Worm (Caenorhabditis elegans): ENCODE measurements around the gene F09B12.3.

F09B12.3 gene

DNA sequence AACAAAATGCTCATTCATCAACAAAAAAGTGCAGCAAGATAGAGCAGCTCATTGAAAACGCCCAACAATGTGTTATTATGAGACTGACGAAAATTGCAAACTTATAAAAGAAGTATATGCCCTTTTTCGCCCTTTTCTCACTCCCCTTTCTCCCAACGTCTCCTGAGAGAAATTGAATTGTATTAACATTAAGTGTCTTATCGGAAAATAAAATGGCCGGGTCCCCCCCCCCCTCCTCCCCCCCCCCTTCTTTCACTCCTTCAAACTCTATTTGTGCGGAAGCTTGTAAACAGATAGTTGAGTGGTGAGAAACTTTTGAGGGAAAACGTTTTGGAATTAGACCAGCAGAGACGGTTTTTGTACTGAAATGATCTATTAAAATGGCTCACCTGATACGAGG lies 29.0 kb upstream of the F09B12.3 start:
- TF ChIP-seq nhr-12 (tag; optimal IDR thresholded peaks at IDR 0.05): no peak
- no peak for TF ChIP-seq ama-1 (optimal IDR thresholded peaks at IDR 0.05)
- no peak for TF ChIP-seq egl-27 (tag; optimal IDR thresholded peaks at IDR 0.05)
- no peak for TF ChIP-seq elt-3 (tag; optimal IDR thresholded peaks at IDR 0.05)
- no peak for TF ChIP-seq R02D3.7 (tag; optimal IDR thresholded peaks at IDR 0.05)
- TF ChIP-seq aly-2 (tag; optimal IDR thresholded peaks at IDR 0.05): no peak
- TF ChIP-seq F13H6.1 (tag; optimal IDR thresholded peaks at IDR 0.05): no peak
- no peak for TF ChIP-seq Y55F3AM.14 (GFP tag; optimal IDR thresholded peaks at IDR 0.05)
- TF ChIP-seq ztf-11 (tag; optimal IDR thresholded peaks at IDR 0.05): no peak
- TF ChIP-seq sma-3 (GFP tag; optimal IDR thresholded peaks at IDR 0.05): no peak
- TF ChIP-seq lin-11 (tag; optimal IDR thresholded peaks at IDR 0.05): no peak
- no peak for TF ChIP-seq blmp-1 (tag; optimal IDR thresholded peaks at IDR 0.05; ENCODE audit: insufficient read depth)
- no peak for TF ChIP-seq nhr-25 (tag; optimal IDR thresholded peaks at IDR 0.05)
- TF ChIP-seq sem-4 (tag; optimal IDR thresholded peaks at IDR 0.05): no peak
- no peak for TF ChIP-seq dmd-4 (tag; optimal IDR thresholded peaks at IDR 0.05)
- TF ChIP-seq mab-5 (tag; optimal IDR thresholded peaks at IDR 0.05): no peak
- no peak for TF ChIP-seq nhr-6 (tag; optimal IDR thresholded peaks at IDR 0.05)

DNA sequence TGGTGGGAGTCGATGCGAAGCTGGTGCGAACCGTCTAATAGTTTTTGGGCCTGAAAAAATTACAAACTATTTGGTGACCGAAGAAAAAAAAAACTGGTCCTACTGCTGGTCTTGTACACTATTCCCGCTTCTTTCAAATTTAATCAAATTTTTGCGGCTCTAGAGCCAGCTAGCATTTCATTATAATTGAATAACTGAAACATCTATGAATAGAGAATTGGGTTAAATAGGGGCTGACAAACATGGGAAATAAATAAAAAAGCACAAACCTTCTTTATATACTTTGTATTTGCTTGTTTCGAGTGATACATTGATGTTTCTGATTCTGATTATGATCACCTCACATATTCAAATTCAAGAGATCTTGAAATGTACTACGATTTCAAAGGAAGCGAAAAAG lies 27.4 kb upstream of the F09B12.3 start:
- TF ChIP-seq elt-3 (tag; optimal IDR thresholded peaks at IDR 0.05) (no peak), ztf-11 (tag; optimal IDR thresholded peaks at IDR 0.05) (no peak), dmd-4 (tag; optimal IDR thresholded peaks at IDR 0.05) (no peak), nhr-23 (tag; optimal IDR thresholded peaks at IDR 0.05) (no peak), ama-1 (optimal IDR thresholded peaks at IDR 0.05) (no peak), lin-39 (tag; optimal IDR thresholded peaks at IDR 0.05) (no peak), egl-27 (tag; optimal IDR thresholded peaks at IDR 0.05) (no peak)

DNA sequence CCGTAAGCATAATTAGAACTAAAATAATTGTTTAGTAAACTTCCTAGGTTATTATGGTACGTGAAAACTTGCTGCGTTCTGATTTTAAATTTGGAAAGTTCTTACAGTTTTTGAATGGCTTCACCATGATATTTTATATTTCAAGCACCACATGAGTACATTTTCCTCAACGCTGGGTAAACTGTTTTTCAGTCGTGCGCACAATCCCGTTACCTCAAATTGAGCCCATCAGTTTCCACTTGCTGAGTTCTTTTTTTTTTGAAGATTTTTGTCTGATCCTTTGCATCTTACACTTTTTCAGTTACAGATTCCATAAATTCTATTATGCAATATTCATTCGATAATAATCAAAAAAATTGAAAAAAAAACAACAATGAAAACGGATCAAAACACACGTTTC lies 22.8 kb upstream of the F09B12.3 start:
- TF ChIP-seq gmeb-1 (tag; optimal IDR thresholded peaks at IDR 0.05): no peak

ce11 chrX:15116514-15116913 lies 18.8 kb upstream of the F09B12.3 start, which contains the start of gene R07D5.2:
TSS of gene R07D5.2 (minus strand) at chrX:15116614.
- TF ChIP-seq nhr-11 (tag; optimal IDR thresholded peaks at IDR 0.05): no peak
- TF ChIP-seq elt-3 (tag; optimal IDR thresholded peaks at IDR 0.05): no peak
- TF ChIP-seq gmeb-1 (tag; optimal IDR thresholded peaks at IDR 0.05): no peak
- no peak for TF ChIP-seq zag-1 (tag; optimal IDR thresholded peaks at IDR 0.05)
- no peak for TF ChIP-seq unc-39 (tag; optimal IDR thresholded peaks at IDR 0.05)
- no peak for TF ChIP-seq nhr-77 (tag; optimal IDR thresholded peaks at IDR 0.05)
- TF ChIP-seq ztf-4 (tag; optimal IDR thresholded peaks at IDR 0.05): no peak
- no peak for TF ChIP-seq ceh-82 (tag; optimal IDR thresholded peaks at IDR 0.05)
- TF ChIP-seq mbf-1 (tag; optimal IDR thresholded peaks at IDR 0.05): no peak
- TF ChIP-seq mdl-1 (tag; optimal IDR thresholded peaks at IDR 0.05): no peak

DNA sequence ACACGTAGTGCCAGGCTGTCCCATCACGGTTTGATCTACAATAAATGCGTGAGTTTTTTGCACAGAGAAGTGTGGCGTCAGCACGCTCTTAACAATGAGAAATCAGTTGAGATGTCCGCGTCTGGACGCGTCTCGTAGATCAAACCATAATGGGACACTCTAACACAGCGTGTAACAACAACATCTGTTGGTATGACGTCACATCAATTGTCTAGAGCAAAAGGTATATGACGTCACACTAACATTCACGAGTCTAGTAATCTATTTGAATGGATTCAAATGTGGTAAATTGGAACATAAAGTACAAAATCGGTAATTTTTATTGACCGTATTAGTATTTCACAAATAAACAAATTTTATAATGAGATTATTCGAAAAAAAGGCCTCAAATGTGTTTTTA lies 18.0 kb upstream of the F09B12.3 start:
- TF ChIP-seq nhr-25 (tag; optimal IDR thresholded peaks at IDR 0.05) (no peak), crh-2 (tag; optimal IDR thresholded peaks at IDR 0.05) (no peak), peb-1 (tag; optimal IDR thresholded peaks at IDR 0.05) (no peak), ceh-82 (tag; optimal IDR thresholded peaks at IDR 0.05) (no peak)

- TF ChIP-seq elt-3 (tag; optimal IDR thresholded peaks at IDR 0.05) (no peak), zag-1 (tag; optimal IDR thresholded peaks at IDR 0.05) (no peak), dmd-4 (tag; optimal IDR thresholded peaks at IDR 0.05) (no peak), ztf-11 (tag; optimal IDR thresholded peaks at IDR 0.05) (no peak)
Observed at ce11 chrX:15112172-15112571, 14.4 kb upstream of the F09B12.3 start.

DNA sequence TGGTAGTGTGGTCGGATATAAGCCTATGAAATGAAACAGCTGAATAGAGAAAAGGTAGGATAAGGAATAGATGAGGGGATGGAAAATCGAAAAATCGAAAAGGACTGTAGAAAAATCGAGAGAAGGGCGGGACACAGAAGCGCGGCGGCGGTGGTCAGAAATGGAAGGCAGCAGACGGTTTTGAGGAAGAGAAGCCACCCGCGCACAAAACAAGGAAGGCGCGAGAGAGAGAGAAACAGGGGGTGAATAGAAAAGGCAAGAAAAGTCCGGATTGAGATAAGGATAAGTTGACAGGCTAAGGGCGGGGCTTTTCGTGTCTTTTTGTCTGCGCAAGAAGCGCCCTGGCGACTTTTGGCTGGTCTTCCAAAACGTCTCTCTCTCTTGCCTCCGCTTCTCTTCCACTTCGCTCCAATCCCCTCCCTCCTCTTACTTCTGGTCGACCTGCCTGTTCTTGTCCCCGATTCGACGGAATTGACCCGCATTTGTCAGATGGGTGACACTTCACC lies 10.0 kb upstream of the F09B12.3 start, which contains the start of gene mlt-9:
TSS of gene mlt-9 (minus strand) at position 51 of the 506 bp plus-strand sequence.
- TF ChIP-seq unc-39 (tag; optimal IDR thresholded peaks at IDR 0.05): no peak

All from whole organism, L2 larva.